Worm (Caenorhabditis elegans): ENCODE data around the gene W05H7.1.

The W05H7.1 gene

ce11 chrX:1501752-1502151 is 51.2 kb downstream of the W05H7.1 start, which contains the start of gene F09E10.7:
TSS of gene F09E10.7 (minus strand) at chrX:1501852.
- TF ChIP-seq bed-2 (GFP tag; IDR thresholded peaks at IDR 0.05) (no peak), F10E7.11 (tag; optimal IDR thresholded peaks at IDR 0.05) (no peak), zim-3 (tag; optimal IDR thresholded peaks at IDR 0.05) (no peak), lir-1 (GFP tag; conservative IDR thresholded peaks at IDR 0.05) (no peak), nhr-90 (tag; optimal IDR thresholded peaks at IDR 0.05) (no peak)

Data from whole organism, young adult.